Fruit fly (Drosophila melanogaster) whole organism, embryonic: ENCODE results near the gene Gr98d.

Source experiments
- C15 ChIP-seq: fragments of 200-800 bp; sonication (Bioruptor generic); IDR thresholded peaks from 3 replicates; pipeline ENCODE4 v1.3.6; 2022; ENCODE audit warnings: missing biosample characterization, missing genetic modification characterization
- CG10274 ChIP-seq: fragments of 200-800 bp; sonication (Bioruptor generic); optimal IDR thresholded peaks from 3 replicates; lab custom pipeline; 2017; ENCODE audit warnings: missing biosample characterization, mild to moderate bottlenecking, missing genetic modification characterization
- CG10543 ChIP-seq: fragments of 200-800 bp; sonication (Bioruptor generic); optimal IDR thresholded peaks from 3 replicates; lab custom pipeline; 2017; ENCODE audit warnings: missing biosample characterization, mild to moderate bottlenecking, missing genetic modification characterization, moderate library complexity
- CG11696 ChIP-seq: fragments of 200-800 bp; sonication (Bioruptor generic); IDR thresholded peaks from 2 replicates; pipeline ENCODE4 v1.3.6; 2022; ENCODE audit warnings: missing biosample characterization, missing genetic modification characterization
- CG14667 ChIP-seq: fragments of 200-800 bp; sonication (Bioruptor generic); IDR thresholded peaks from 2 replicates; pipeline ENCODE4 v1.3.6; 2022; ENCODE audit warnings: missing biosample characterization, missing genetic modification characterization
- CG15514 ChIP-seq: fragments of 200-800 bp; sonication (Bioruptor generic); optimal IDR thresholded peaks from 3 replicates; lab custom pipeline; 2017; ENCODE audit warnings: missing biosample characterization, missing genetic modification characterization, mild to moderate bottlenecking, moderate library complexity, missing genetic modification reagents
- CG16779 ChIP-seq: fragments of 200-800 bp; sonication (Bioruptor generic); IDR thresholded peaks from 2 replicates; pipeline ENCODE4 v1.3.6; 2022; ENCODE audit warnings: missing biosample characterization, missing genetic modification characterization
- CG2199 ChIP-seq: fragments of 200-800 bp; sonication (Bioruptor generic); IDR thresholded peaks from 3 replicates; pipeline ENCODE4 v1.3.6; 2022; ENCODE audit warnings: missing biosample characterization, missing genetic modification characterization
- CG2875 ChIP-seq: fragments of 200-800 bp; sonication (Bioruptor generic); optimal IDR thresholded peaks from 2 replicates; lab custom pipeline; 2017; ENCODE audit warnings: missing biosample characterization, mild to moderate bottlenecking, missing genetic modification characterization, missing genetic modification reagents
- CG4282 ChIP-seq: fragments of 200-800 bp; sonication (Bioruptor generic); optimal IDR thresholded peaks from 2 replicates; lab custom pipeline; 2016; ENCODE audit warnings: missing biosample characterization, missing genetic modification characterization
- CG4404 ChIP-seq: fragments of 200-800 bp; sonication (Bioruptor generic); IDR thresholded peaks from 2 replicates; pipeline ENCODE4 v1.3.6; 2022; ENCODE audit warnings: missing biosample characterization, missing genetic modification characterization
- CG4424 ChIP-seq: fragments of 200-800 bp; sonication (Bioruptor generic); optimal IDR thresholded peaks from 3 replicates; lab custom pipeline; 2016; ENCODE audit warnings: missing biosample characterization, missing genetic modification characterization
- CG5953 ChIP-seq: fragments of 200-800 bp; sonication (Bioruptor generic); IDR thresholded peaks from 2 replicates; pipeline ENCODE4 v1.3.6; 2022; ENCODE audit warnings: missing biosample characterization, missing genetic modification characterization
- CG6683 ChIP-seq: fragments of 200-800 bp; sonication (Bioruptor generic); optimal IDR thresholded peaks from 2 replicates; lab custom pipeline; 2017; ENCODE audit warnings: missing biosample characterization, mild to moderate bottlenecking, missing genetic modification characterization, missing genetic modification reagents
- CG9609 ChIP-seq: fragments of 200-800 bp; sonication (Bioruptor generic); optimal IDR thresholded peaks from 3 replicates; lab custom pipeline; 2016; ENCODE audit warnings: missing biosample characterization, missing genetic modification characterization
- CG9876 ChIP-seq: fragments of 200-800 bp; sonication (Bioruptor generic); optimal IDR thresholded peaks from 2 replicates; lab custom pipeline; 2016; ENCODE audit warnings: missing biosample characterization, missing genetic modification characterization
- CTCF ChIP-seq: fragments of 200-800 bp; sonication (Bioruptor generic); optimal IDR thresholded peaks from 2 replicates; lab custom pipeline; 2017; ENCODE audit warnings: missing biosample characterization, mild to moderate bottlenecking, missing genetic modification characterization, moderate library complexity
- Doc2 ChIP-seq: fragments of 200-800 bp; sonication (Bioruptor generic); IDR thresholded peaks from 2 replicates; pipeline ENCODE4 v1.3.6; 2022; ENCODE audit warnings: missing biosample characterization, missing genetic modification characterization
- Dref ChIP-seq: fragments of 200-800 bp; sonication (Bioruptor generic); IDR thresholded peaks from 2 replicates; pipeline ENCODE4 v1.3.6; 2022; ENCODE audit warnings: missing biosample characterization, missing genetic modification characterization
- ERR ChIP-seq: fragments of 200-800 bp; sonication (Bioruptor generic); optimal IDR thresholded peaks from 2 replicates; lab custom pipeline; 2016; ENCODE audit warnings: missing biosample characterization, missing genetic modification characterization
- H15 ChIP-seq: fragments of 200-800 bp; sonication (Bioruptor generic); IDR thresholded peaks from 3 replicates; pipeline ENCODE4 v1.3.6; 2022; ENCODE audit warnings: missing biosample characterization, missing genetic modification characterization
- HmgZ ChIP-seq: fragments of 200-800 bp; sonication (Bioruptor generic); optimal IDR thresholded peaks from 2 replicates; lab custom pipeline; 2018; ENCODE audit warnings: missing biosample characterization, mild to moderate bottlenecking, missing genetic modification characterization
- MESR4 ChIP-seq: fragments of 200-800 bp; sonication (Bioruptor generic); optimal IDR thresholded peaks from 2 replicates; lab custom pipeline; 2018; ENCODE audit warnings: missing biosample characterization, mild to moderate bottlenecking, missing genetic modification characterization, moderate library complexity
- Max ChIP-seq: fragments of 200-800 bp; sonication (Bioruptor generic); optimal IDR thresholded peaks from 2 replicates; lab custom pipeline; 2016; ENCODE audit warnings: missing biosample characterization, mild to moderate bottlenecking, missing genetic modification characterization
- Myb ChIP-seq: fragments of 200-800 bp; sonication (Bioruptor generic); optimal IDR thresholded peaks from 2 replicates; lab custom pipeline; 2016; ENCODE audit warnings: missing biosample characterization, missing genetic modification characterization
- NK7.1 ChIP-seq: fragments of 200-800 bp; sonication (Bioruptor generic); optimal IDR thresholded peaks from 3 replicates; lab custom pipeline; 2016; ENCODE audit warnings: missing biosample characterization, missing genetic modification characterization
- Optix ChIP-seq: fragments of 200-800 bp; sonication (Bioruptor generic); IDR thresholded peaks from 3 replicates; pipeline ENCODE4 v1.3.6; 2022; ENCODE audit warnings: missing biosample characterization, missing genetic modification characterization
- Sry-β ChIP-seq: fragments of 200-800 bp; sonication (Bioruptor generic); optimal IDR thresholded peaks from 2 replicates; lab custom pipeline; 2018; ENCODE audit warnings: missing biosample characterization, mild to moderate bottlenecking, missing genetic modification characterization, moderate library complexity
- Trl ChIP-seq, 3 experiments: fragments of >200 bp in 2 of 3; fragments of 200-800 bp in 1 of 3; sonication (Bioruptor generic) in 1 of 3; optimal IDR thresholded peaks; 2 replicates in 1 of 3; 3 replicates in 2 of 3; lab custom pipeline; 2016 to 2017; ENCODE audit warnings: missing biosample characterization in 1 of 3, missing genetic modification characterization in 1 of 3
- amos ChIP-seq: fragments of 200-800 bp; sonication (Bioruptor generic); IDR thresholded peaks from 2 replicates; pipeline ENCODE4 v1.3.6; 2022; ENCODE audit warnings: missing biosample characterization, missing genetic modification characterization; ENCODE audit not compliant: partially characterized antibody
- ara ChIP-seq: fragments of 200-800 bp; sonication (Bioruptor generic); IDR thresholded peaks from 2 replicates; pipeline ENCODE4 v1.3.6; 2022; ENCODE audit warnings: missing biosample characterization, missing genetic modification characterization
- chif ChIP-seq, 2 experiments: fragments of 200-800 bp; sonication (Bioruptor generic); optimal IDR thresholded peaks; 3 replicates each; lab custom pipeline; 2016; ENCODE audit warnings: missing biosample characterization in 2 of 2, missing genetic modification characterization in 2 of 2
- chinmo ChIP-seq: fragments of 200-800 bp; sonication (Bioruptor generic); IDR thresholded peaks from 4 replicates; pipeline ENCODE4 v1.3.6; 2022; ENCODE audit warnings: missing biosample characterization, missing genetic modification characterization; ENCODE audit not compliant: partially characterized antibody
- ci ChIP-seq: fragments of 200-800 bp; sonication (Bioruptor generic); IDR thresholded peaks from 3 replicates; pipeline ENCODE4 v1.3.6; 2022; ENCODE audit warnings: missing biosample characterization, missing genetic modification characterization
- crol ChIP-seq: fragments of 200-800 bp; sonication (Bioruptor generic); IDR thresholded peaks from 2 replicates; pipeline ENCODE4 v1.3.6; 2022; ENCODE audit warnings: missing biosample characterization, missing genetic modification characterization
- ewg ChIP-seq: fragments of 200-800 bp; sonication (Bioruptor generic); optimal IDR thresholded peaks from 3 replicates; lab custom pipeline; 2017; ENCODE audit warnings: mild to moderate bottlenecking, missing biosample characterization, missing genetic modification reagents, missing genetic modification characterization
- exex ChIP-seq: fragments of 200-800 bp; sonication (Bioruptor generic); optimal IDR thresholded peaks from 4 replicates; lab custom pipeline; 2018; ENCODE audit warnings: missing biosample characterization, mild to moderate bottlenecking, missing genetic modification characterization, moderate library complexity
- eyg ChIP-seq: fragments of 200-800 bp; sonication (Bioruptor generic); optimal IDR thresholded peaks from 3 replicates; lab custom pipeline; 2016; ENCODE audit warnings: missing biosample characterization, missing genetic modification characterization
- fd96Cb ChIP-seq: fragments of 200-800 bp; sonication (Bioruptor generic); optimal IDR thresholded peaks from 2 replicates; lab custom pipeline; 2018; ENCODE audit warnings: missing biosample characterization, mild to moderate bottlenecking, missing genetic modification characterization, moderate library complexity
- knrl ChIP-seq: fragments of 200-800 bp; sonication (Bioruptor generic); IDR thresholded peaks from 3 replicates; pipeline ENCODE4 v1.3.6; 2022; ENCODE audit warnings: missing biosample characterization, missing genetic modification characterization; ENCODE audit not compliant: partially characterized antibody
- phol ChIP-seq: fragments of 200-800 bp; sonication (Bioruptor generic); optimal IDR thresholded peaks from 3 replicates; lab custom pipeline; 2018; ENCODE audit warnings: missing biosample characterization, mild to moderate bottlenecking, missing genetic modification characterization, moderate library complexity
- pita ChIP-seq: fragments of 200-800 bp; sonication (Bioruptor generic); optimal IDR thresholded peaks from 2 replicates; lab custom pipeline; 2017; ENCODE audit warnings: missing biosample characterization, mild to moderate bottlenecking, missing genetic modification characterization
- pzg ChIP-seq: fragments of 200-800 bp; sonication (Bioruptor generic); optimal IDR thresholded peaks from 3 replicates; lab custom pipeline; 2018; ENCODE audit warnings: missing biosample characterization, mild to moderate bottlenecking, missing genetic modification characterization, moderate library complexity
- sc ChIP-seq, 3 experiments: fragments of >200 bp in 2 of 3; fragments of 200-800 bp in 1 of 3; sonication (Bioruptor generic) in 1 of 3; optimal IDR thresholded peaks; 2 replicates in 2 of 3; 3 replicates in 1 of 3; lab custom pipeline; 2017; ENCODE audit warnings: mild to moderate bottlenecking in 1 of 3, missing biosample characterization in 1 of 3, missing genetic modification characterization in 1 of 3, missing genetic modification reagents in 1 of 3
- seq ChIP-seq: fragments of 200-800 bp; sonication (Bioruptor generic); IDR thresholded peaks from 2 replicates; pipeline ENCODE4 v1.3.6; 2022; ENCODE audit warnings: missing biosample characterization, missing genetic modification characterization
- sim ChIP-seq: fragments of 200-800 bp; sonication (Bioruptor generic); IDR thresholded peaks from 2 replicates; pipeline ENCODE4 v1.3.6; 2022; ENCODE audit warnings: missing biosample characterization, missing genetic modification characterization
- tap ChIP-seq: fragments of 200-800 bp; optimal IDR thresholded peaks from 3 replicates; lab custom pipeline; 2019; ENCODE audit warnings: missing biosample characterization, mild to moderate bottlenecking, missing genetic modification characterization, moderate library complexity
- tgo ChIP-seq: fragments of 200-800 bp; sonication (Bioruptor generic); IDR thresholded peaks from 3 replicates; pipeline ENCODE4 v1.3.6; 2022; ENCODE audit warnings: missing biosample characterization, missing genetic modification characterization
- tll ChIP-seq, 2 experiments: fragments of 200-800 bp in 1 of 2; fragments of >200 bp in 1 of 2; sonication (Bioruptor generic) in 1 of 2; optimal IDR thresholded peaks; 2 replicates each; lab custom pipeline; 2017 to 2019; ENCODE audit warnings: missing biosample characterization in 2 of 2, missing genetic modification characterization in 2 of 2, mild to moderate bottlenecking in 1 of 2, moderate library complexity in 1 of 2

Gr98d gene

dm6 chr3R:27558660-27559319 is 12.9 kb downstream of the Gr98d start, which contains the start of gene Klp98A (continued):
- TF ChIP-seq H15 (GFP tag; lab: Robert Waterston, UW) (no peak), Sry-β (GFP tag; lab: Kevin White, UChicago) (no peak), ERR (GFP tag; lab: Kevin White, UChicago) (no peak), MESR4 (peak; percentile 65), ara (no peak), CTCF (GFP tag; lab: Kevin White, UChicago) (peak; percentile 69), exex (tag; lab: Kevin White, UChicago) (no peak), sim (GFP tag; lab: Robert Waterston, UW) (no peak), chinmo (0 out of 4 replicates have a peak, but pooled peaks have one; percentile 63), seq (GFP tag; lab: Robert Waterston, UW) (no peak), Optix (no peak), CG9609 (GFP tag; lab: Kevin White, UChicago) (no peak), tgo (GFP tag; lab: Robert Waterston, UW) (no peak), Dref (GFP tag; lab: Robert Waterston, UW) (no peak), Trl (optimal IDR thresholded peaks at IDR 0.05; lab: Kevin White, UChicago) (no peak), Trl (GFP tag; optimal IDR thresholded peaks at IDR 0.05; lab: Kevin White, UChicago) (no peak), CG9876 (GFP tag; lab: Kevin White, UChicago) (no peak), fd96Cb (no peak), Doc2 (GFP tag; lab: Robert Waterston, UW) (no peak), CG10543 (GFP tag; lab: Kevin White, UChicago) (no peak), pzg (GFP tag; lab: Kevin White, UChicago) (peak; percentile 95), Myb (GFP tag; lab: Kevin White, UChicago) (peak; percentile 66), chif (GFP tag; optimal IDR thresholded peaks at IDR 0.05; lab: Kevin White, UChicago) (no peak), CG10274 (GFP tag; lab: Kevin White, UChicago) (no peak), sc (optimal IDR thresholded peaks at IDR 0.05; lab: Kevin White, UChicago) (no peak), sc (GFP tag; optimal IDR thresholded peaks at IDR 0.05; lab: Kevin White, UChicago) (no peak), HmgZ (tag; lab: Kevin White, UChicago) (peak; percentile 68), tll (GFP tag; optimal IDR thresholded peaks at IDR 0.05; lab: Kevin White, UChicago) (no peak), CG4404 (GFP tag; lab: Robert Waterston, UW) (no peak), CG15514 (GFP tag; lab: Kevin White, UChicago) (peak; percentile 68), NK7.1 (no peak), CG14667 (GFP tag; lab: Robert Waterston, UW) (no peak), tap (tag; lab: Kevin White, UChicago) (no peak), crol (GFP tag; lab: Robert Waterston, UW) (0 out of 2 replicates have a peak, but pooled peaks have one; percentile 2), phol (no peak), C15 (GFP tag; lab: Robert Waterston, UW) (no peak), CG2875 (GFP tag; lab: Kevin White, UChicago) (no peak), Max (no peak), ewg (no peak), CG4282 (no peak), CG16779 (GFP tag; lab: Robert Waterston, UW) (no peak), pita (peak; percentile 84), CG6683 (GFP tag; lab: Kevin White, UChicago) (no peak), CG11696 (GFP tag; lab: Robert Waterston, UW) (no peak), CG2199 (no peak), eyg (GFP tag; lab: Kevin White, UChicago) (no peak), amos (GFP tag; lab: Robert Waterston, UW) (peak; percentile 51; the same call in 1 of the 2 replicates), ci (peak; percentile 32; the same call in 1 of the 3 replicates), CG5953 (GFP tag; lab: Robert Waterston, UW) (no peak), CG4424 (GFP tag; lab: Kevin White, UChicago) (peak; percentile 13), knrl (GFP tag; lab: Robert Waterston, UW) (peak; percentile 36; the same call in 1 of the 3 replicates)
